Worm (Caenorhabditis elegans) whole organism, late embryonic: ENCODE results near the gene nspg-12.

Experiments used
- ama-1 ChIP-seq: fragments of 150-350 bp; optimal IDR thresholded peaks from 2 replicates; lab custom pipeline; 2014
- ceh-30 ChIP-seq: fragments of 150-350 bp; optimal IDR thresholded peaks from 2 replicates; lab custom pipeline; 2014; ENCODE audit warnings: missing biosample characterization, missing genetic modification characterization
- ceh-6 ChIP-seq: fragments of 200-800 bp; sonication (Bioruptor generic); optimal IDR thresholded peaks from 2 replicates; lab custom pipeline; 2018; ENCODE audit warnings: mild to moderate bottlenecking, missing genetic modification characterization, missing compliant biosample characterization
- fax-1 ChIP-seq: sonication (generic microtip); optimal IDR thresholded peaks from 2 replicates; lab custom pipeline; 2016; ENCODE audit warnings: missing genotype, missing genetic modification characterization, missing compliant biosample characterization
- pha-4 ChIP-seq: fragments of 150-350 bp; optimal IDR thresholded peaks from 2 replicates; lab custom pipeline; 2018; ENCODE audit warnings: missing biosample characterization, missing genetic modification reagents, missing genetic modification characterization
- unc-86 ChIP-seq: sonication (generic microtip); optimal IDR thresholded peaks from 2 replicates; lab custom pipeline; 2016; ENCODE audit warnings: missing genetic modification characterization, missing compliant biosample characterization

DNA sequence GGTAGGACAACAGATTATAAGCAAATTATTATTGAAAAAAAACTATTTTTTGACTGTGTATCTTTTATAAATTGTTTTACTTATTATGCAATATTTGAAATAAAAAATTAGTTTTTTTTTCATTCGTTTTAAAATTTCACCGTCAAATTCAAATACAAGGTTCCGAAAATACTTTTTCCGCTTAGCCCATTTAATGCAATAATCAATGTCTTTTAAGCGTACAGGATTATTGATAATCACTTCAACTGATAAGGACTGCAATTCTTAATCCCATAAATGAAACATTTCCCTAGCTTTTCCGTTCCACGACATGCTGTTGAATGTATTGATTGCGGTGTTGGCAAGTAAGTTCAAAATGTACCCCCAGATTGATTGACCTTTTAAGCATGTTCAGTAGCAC, at the start of gene nspg-12:
- TF ChIP-seq fax-1 (tag; lab: Kevin White, UChicago) (no peak), pha-4 (tag; lab: Kevin White, UChicago) (no peak), ama-1 (lab: Kevin White, UChicago) (no peak), ceh-6 (no peak), unc-86 (tag; lab: Kevin White, UChicago) (no peak), ceh-30 (tag; lab: Kevin White, UChicago) (no peak)
